Worm (Caenorhabditis elegans): ENCODE results near the gene nhr-12.

DNA sequence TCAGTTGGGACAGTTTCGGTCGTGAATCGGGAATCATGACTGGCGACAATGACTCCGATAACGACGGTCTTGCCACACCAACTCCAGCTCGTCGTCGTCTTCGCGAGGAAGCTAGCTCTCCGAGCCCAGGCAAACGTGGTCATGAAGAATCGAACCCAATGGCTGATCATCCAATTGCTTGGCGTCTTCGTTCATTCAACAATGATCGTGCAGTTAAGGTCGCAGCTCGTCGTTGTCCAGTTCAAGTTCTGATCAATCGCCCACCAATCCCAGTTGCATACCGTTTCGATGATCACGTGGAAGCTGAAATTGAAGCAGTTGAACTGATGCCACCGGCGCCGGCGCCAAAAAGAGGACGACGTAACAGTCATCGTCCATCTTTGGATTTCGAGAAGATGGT, 36.7 kb downstream of the nhr-12 start:
- TF ChIP-seq blmp-1 (tag; optimal IDR thresholded peaks at IDR 0.05; ENCODE audit: insufficient read depth), result no peak
- no peak for TF ChIP-seq F13H6.1 (tag; optimal IDR thresholded peaks at IDR 0.05)
- no peak for TF ChIP-seq nhr-23 (tag; optimal IDR thresholded peaks at IDR 0.05)
- no peak for TF ChIP-seq aly-2 (tag; optimal IDR thresholded peaks at IDR 0.05)

All from whole organism, L2 larva.